Fruit fly (Drosophila melanogaster) ovary, adult (tissue): ENCODE results near the gene GstD11.

Experiments used
- CG17801 ChIP-seq: fragments of 200-800 bp; optimal IDR thresholded peaks from 2 replicates; lab custom pipeline; 2019; ENCODE audit warnings: missing biosample characterization, mild to moderate bottlenecking, missing genetic modification characterization, moderate library complexity; ENCODE audit not compliant: partially characterized antibody

GstD11 gene

DNA sequence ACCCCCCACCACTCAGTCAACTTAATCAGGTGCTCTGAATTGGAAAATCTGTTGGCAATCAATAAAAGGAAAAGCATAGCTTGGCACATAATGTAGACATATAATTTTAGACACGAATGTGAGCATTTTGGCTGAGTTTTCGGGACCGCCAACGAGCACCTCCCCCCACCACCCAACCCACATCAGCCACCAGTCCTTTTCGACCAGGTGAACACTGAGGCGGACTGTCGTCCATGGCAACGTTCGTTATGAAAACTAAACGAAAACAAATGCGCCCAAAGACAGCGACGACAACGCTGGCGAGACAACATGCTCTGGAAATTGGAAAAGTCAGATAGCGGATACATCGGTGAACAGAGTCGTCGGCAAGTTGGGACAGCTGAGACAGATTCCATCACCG is at the start of gene GstD11:
GstD11 (plus strand) TSS at position 301 of the 400 bp plus-strand sequence.
- no peak for TF ChIP-seq CG17801 (GFP tag; lab: Kevin White, UChicago)

DNA sequence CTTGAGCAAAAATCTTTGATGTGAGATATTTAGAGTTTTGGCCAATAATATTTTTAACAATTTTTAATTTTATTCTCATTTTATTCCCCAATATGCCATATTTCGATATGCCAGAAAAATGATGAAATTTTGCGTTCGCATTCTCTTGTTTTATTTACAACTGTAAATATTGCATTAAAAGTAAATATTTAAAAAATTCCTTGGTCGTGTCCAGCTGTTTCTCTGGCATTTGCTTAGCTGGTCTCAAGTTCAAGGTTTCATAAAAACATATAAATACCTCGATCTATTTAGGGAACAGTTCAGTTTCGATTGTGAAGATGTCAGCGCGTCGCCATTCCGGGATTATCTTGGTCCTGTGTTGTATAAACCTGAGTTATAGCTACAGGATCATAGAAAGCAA is 41.8 kb upstream of the GstD11 start, which contains the start of gene Sgsf:
Sgsf (plus strand) TSS at position 301 of the 400 bp plus-strand sequence.
- no peak for TF ChIP-seq CG17801 (GFP tag; lab: Kevin White, UChicago)

DNA sequence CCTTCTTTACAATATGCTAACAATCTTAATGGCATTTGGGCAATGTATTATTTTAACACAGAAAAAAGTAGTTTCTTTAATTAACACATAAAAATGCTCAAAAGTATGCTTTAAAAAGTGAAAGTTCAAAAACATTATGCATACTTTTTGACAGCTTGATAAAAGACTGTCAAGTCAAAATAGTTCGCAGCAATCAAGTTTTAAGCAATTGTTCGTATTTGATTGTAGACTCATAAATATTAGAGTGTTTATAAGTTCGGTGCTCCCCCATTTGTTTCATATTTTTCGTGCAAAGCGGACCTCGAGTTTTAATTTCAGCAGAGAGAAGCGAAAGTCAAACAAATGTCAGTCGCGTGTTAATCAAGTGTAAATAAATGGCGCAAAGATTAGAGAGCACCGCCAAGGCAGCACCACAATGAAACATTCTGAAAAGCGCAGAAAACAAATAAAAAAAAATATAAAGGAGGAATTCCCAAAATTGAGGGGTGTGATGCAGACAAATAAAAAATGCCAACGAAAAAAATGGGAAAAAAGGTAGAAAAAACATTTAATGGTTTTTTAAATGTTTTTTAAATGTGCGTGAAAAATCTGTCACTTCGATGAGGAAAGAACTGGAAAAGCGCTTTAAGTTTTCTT is 38.1 kb upstream of the GstD11 start:
- TF ChIP-seq CG17801 (GFP tag; lab: Kevin White, UChicago), result no peak

DNA sequence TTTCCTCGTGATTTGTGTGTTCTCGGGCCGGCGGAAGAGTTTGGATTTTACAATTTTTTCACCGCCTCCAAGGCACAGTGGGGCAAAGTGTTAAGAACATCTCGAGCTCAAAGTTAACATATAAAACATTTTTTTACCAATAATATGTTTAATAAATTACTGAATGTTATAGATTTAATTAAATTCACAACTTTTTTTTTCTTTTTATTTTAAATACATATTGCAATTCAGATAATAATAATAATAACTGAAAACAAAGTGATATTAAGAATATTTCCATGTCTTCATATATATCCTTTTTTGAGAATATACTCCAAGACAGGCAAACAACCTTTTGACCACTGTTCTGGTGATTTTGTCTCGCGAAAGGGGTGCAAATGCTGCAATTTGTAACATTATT is 37.1 kb upstream of the GstD11 start:
- no peak for TF ChIP-seq CG17801 (GFP tag; lab: Kevin White, UChicago)

DNA sequence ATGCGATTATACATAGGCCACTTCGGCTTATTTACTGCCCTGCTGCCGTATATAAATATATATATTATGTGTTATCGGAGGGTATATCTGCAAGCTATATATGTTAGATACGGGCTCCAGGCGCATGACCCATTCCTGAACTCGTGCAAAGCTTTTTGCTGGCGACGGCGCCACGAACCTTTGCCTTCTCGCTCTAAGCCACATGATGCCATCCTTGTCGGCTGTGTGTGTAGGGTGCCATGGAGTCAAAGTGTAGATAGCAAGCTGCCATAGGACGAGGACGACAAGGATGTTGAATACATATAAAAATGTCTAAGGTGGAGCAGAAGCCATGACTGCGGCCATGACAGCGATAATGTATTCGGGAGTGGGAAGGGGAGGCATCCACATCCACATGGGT is 35.5 kb upstream of the GstD11 start:
- TF ChIP-seq CG17801 (GFP tag; lab: Kevin White, UChicago), result no peak

DNA sequence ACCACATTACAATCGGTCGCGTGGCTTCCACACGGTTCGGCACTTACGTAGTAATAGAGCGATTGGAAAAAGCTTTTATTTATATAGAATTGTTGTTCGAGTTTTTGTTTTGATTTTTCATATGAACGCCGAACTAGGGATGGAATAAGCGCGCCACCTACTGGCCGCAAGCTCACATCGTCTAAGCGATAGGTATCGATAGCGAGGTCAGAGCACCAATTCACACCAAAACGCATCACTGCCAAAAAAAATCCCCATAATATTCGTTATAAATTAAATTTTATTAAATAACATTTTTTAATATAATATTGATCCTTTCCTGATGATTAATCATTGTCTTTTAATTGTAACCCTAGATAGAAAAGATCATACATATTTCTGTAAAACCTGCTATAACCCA is 32.6 kb upstream of the GstD11 start, which contains the start of gene CG10038:
CG10038 (minus strand) TSS at position 148 of the 400 bp plus-strand sequence.
- TF ChIP-seq CG17801 (GFP tag; lab: Kevin White, UChicago), result no peak

DNA sequence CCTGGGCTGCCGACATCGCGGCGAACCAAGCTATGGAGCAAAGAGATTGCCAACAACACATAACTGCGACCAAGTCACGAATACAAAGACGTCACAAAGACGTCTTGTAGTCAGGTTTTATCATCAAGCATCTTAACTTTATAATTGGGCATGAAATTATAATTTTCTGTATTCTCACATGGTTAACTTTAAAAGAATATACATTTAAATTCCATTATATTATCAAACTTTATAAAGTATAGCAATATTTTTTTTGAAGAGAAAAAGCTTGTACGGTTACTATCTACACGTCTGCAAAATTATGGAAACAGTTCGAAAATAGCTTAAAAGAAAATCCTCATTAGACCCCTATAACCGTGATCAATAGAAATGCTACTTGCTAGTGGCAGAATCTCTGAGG is 31.1 kb upstream of the GstD11 start, which contains the start of gene CG10041:
CG10041 (minus strand) TSS at position 101 of the 400 bp plus-strand sequence.
- TF ChIP-seq CG17801 (GFP tag; lab: Kevin White, UChicago), result no peak

DNA sequence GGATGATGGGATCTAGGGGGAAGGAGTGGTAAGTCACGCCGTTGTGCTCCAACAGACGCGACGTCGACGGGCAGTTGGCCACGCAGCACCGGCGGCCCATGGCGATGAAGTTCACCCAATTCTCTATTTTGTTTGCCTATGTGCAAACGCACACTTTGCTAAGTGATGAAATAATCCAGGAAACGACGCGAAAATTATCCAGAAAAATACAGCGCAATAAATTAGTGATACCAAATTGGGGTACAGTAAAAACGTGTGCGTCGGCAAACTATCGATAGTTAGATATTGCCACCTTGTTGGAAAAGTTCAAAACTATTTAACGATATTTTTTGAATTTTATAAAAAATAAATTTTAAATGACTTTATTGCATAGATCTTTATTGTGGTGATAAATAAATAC is 27.1 kb upstream of the GstD11 start, which contains the start of gene MBD-R2:
MBD-R2 (minus strand) TSS at position 222 of the 400 bp plus-strand sequence.
- no peak for TF ChIP-seq CG17801 (GFP tag; lab: Kevin White, UChicago)

DNA sequence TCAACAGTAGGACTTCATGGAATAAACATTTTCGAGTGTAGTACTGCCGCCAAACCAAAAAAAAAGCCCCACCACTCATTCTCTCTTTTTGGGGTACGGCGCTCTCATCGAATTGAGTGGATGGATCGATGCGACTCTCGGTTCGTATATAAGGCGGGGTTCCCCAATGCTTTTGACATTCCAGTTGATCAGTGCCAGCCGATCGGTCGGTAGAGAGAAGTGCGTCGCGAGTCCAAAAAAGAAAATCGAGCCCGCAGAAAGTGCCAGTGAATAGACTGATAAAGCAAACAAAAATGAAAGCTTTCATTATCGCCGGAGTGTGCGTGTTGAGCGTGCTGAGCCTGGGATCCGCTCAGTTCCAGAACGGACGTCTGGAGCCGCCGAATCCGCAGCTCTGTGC is 23.3 kb upstream of the GstD11 start, which contains the start of gene CG4115:
CG4115 (plus strand) TSS at position 172 of the 400 bp plus-strand sequence.
- TF ChIP-seq CG17801 (GFP tag; lab: Kevin White, UChicago), result no peak

DNA sequence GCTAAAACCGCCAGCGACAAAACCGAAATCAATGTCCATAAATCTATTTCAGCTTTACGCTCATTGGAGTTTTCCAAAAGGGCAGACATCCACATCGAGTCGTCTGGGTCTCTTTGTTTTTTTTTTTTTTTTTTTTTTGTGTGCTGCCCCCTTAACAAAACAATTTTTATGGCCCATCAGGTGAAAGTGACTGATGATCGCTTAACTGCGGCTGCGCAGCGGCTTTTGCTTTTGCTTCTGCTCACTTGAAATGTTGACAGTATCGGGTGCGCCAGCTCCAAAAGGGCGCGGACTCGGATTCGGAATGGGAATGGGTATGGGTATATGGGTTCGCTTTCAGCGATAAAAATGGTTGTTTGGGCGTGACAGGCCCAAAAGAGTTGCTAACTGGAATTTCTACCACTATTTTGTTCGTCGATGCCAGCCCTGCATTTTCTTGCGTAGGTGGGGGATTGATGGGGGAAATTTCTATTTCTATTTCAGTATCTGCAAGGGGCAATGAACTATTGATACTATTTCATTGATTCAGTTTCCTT is 21.1 kb upstream of the GstD11 start:
- TF ChIP-seq CG17801 (GFP tag; lab: Kevin White, UChicago), result no peak

DNA sequence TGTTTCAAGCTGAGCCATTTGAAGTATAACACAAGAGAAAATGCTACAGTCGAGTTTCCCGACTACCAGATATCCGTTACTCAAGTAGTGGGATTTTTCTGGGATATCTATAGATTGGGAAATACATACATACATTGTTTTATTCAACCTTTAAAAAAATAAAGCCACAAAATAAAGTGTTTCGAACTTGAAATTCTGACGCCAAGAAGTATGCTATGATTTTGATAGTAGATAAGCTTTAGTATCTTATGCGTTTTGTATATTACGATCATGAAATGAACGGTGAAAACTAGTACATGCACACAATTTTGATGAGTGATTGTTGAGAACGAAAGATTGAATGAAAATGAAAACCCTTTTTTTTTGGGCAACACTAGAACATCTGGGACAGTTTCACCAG is 19.6 kb upstream of the GstD11 start:
- TF ChIP-seq CG17801 (GFP tag; lab: Kevin White, UChicago), result no peak

DNA sequence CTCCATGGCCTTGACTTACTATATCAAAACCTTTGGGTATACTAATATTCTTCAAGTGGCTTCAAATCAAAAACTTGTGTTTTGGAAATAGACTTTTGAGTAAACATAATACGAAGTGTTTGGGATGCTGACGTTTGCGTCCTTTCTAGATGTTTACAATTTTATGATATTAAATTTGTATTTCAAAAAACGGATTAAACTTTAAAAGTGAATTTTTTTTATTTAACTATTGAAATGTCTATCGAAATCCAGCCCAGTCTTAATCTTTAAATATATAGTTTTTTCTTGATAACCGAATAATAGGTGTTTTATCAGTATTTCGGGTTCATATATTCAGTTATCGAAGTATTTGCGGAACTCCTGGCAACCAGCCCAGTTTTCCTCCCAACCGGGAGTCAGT is 18.6 kb upstream of the GstD11 start, which contains the start of gene Tim17a1:
Tim17a1 (minus strand) TSS at position 101 of the 400 bp plus-strand sequence.
- no peak for TF ChIP-seq CG17801 (GFP tag; lab: Kevin White, UChicago)

DNA sequence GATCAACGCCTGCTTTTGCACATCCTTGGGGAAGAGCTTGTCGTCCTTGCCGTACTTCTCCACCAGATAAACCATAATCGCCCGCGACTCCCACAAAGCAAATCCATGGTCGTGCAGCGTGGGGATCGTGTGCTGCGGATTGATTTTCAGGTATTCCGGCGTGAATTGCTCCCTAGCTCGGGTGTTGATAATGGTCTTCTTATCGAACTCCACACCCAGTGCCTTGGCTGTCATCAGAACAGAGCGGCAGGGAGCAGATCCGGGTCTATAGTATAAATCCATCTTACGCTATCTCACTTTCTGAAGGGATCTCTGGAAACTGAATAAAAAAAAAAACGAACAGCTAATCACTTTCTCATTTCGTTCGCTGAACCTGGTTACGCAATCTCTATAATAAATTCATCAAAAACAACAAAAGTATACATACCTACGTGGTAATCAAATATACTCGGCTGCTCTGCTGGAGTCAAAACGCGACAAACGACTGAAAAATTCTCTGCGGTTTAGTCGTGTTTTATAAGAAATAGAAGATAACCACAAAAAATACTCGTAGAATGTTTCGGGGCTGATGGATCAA is 17.8 kb upstream of the GstD11 start, which contains the start of gene GstD10:
GstD10 (minus strand) TSS at position 472 of the 577 bp plus-strand sequence.
- no peak for TF ChIP-seq CG17801 (GFP tag; lab: Kevin White, UChicago)

DNA sequence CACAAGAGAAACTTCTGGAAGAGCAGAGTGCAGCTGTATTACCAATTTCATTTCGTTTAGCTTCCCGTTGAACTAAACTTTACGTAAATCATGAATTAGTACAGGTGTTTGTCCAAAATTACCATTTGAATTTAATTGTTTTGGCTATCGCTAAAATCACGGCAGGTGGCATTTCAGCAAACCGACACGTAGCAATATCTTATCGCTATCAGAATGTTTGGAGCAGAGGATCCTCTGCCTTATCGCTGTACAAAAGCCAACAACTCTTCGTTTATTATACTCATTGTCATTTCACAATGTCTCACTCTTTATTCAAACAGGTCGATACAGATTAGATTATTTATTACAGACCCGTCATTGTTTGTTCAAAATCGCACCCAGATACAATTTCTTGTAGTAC is 17.2 kb upstream of the GstD11 start:
- no peak for TF ChIP-seq CG17801 (GFP tag; lab: Kevin White, UChicago)

DNA sequence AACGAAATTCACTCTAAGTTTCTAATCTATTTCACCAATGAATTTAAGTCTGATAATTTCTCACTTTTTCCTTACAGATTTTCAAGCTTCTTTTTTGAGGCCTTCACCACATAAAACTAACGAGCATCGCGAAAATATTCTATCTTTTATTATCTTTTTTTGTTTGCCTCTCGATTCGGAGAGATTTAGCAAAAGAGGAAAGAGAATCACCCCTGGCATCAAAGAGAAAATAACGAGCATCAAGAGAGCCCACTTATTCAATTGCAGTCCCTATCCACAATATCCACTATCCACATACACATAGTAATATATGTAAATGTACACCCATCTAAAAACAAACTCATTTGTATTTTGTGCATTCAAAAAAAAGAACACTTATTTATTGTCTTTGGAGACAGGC is 15.7 kb upstream of the GstD11 start, which contains the start of gene GstD9:
GstD9 (minus strand) TSS at position 101 of the 400 bp plus-strand sequence.
- no peak for TF ChIP-seq CG17801 (GFP tag; lab: Kevin White, UChicago)
